Fruit fly (Drosophila melanogaster) whole organism, embryonic: Measurements from ENCODE around the gene CG15547.

ENCODE experiments used
- ATbp ChIP-seq: fragments of 200-800 bp; sonication (Bioruptor generic); optimal IDR thresholded peaks from 2 replicates; lab custom pipeline; 2017; ENCODE audit warnings: missing biosample characterization, mild to moderate bottlenecking, missing genetic modification characterization, missing genetic modification reagents
- Ada2b ChIP-seq: fragments of 200-800 bp; sonication (Bioruptor generic); IDR thresholded peaks from 2 replicates; pipeline ENCODE4 v1.3.6; 2022; ENCODE audit warnings: missing biosample characterization, missing genetic modification characterization
- Asciz ChIP-seq: fragments of 200-800 bp; sonication (Bioruptor generic); optimal IDR thresholded peaks from 2 replicates; lab custom pipeline; 2017; ENCODE audit warnings: missing biosample characterization, mild to moderate bottlenecking, missing genetic modification characterization, missing genetic modification reagents
- Atf3 ChIP-seq: fragments of 200-800 bp; sonication (Bioruptor generic); optimal IDR thresholded peaks from 3 replicates; lab custom pipeline; 2016; ENCODE audit warnings: missing biosample characterization, missing genetic modification characterization
- Atf6 ChIP-seq: fragments of 200-800 bp; sonication (Bioruptor generic); IDR thresholded peaks from 2 replicates; pipeline ENCODE4 v1.3.6; 2022; ENCODE audit warnings: missing biosample characterization, missing genetic modification characterization
- CG10565 ChIP-seq: fragments of 200-800 bp; sonication (Bioruptor generic); optimal IDR thresholded peaks from 3 replicates; lab custom pipeline; 2016; ENCODE audit warnings: missing biosample characterization, mild to moderate bottlenecking, missing genetic modification characterization
- CG11398 ChIP-seq: fragments of 200-800 bp; sonication (Bioruptor generic); optimal IDR thresholded peaks from 2 replicates; lab custom pipeline; 2016; ENCODE audit warnings: missing biosample characterization, missing genetic modification characterization
- CG11456 ChIP-seq: fragments of 200-800 bp; sonication (Bioruptor generic); IDR thresholded peaks from 3 replicates; pipeline ENCODE4 v1.3.6; 2022; ENCODE audit warnings: missing biosample characterization, missing genetic modification characterization
- CG12744 ChIP-seq: fragments of 200-800 bp; sonication (Bioruptor generic); optimal IDR thresholded peaks from 2 replicates; lab custom pipeline; 2016; ENCODE audit warnings: missing biosample characterization, missing genetic modification characterization
- CG12942 ChIP-seq: fragments of 200-800 bp; sonication (Bioruptor generic); optimal IDR thresholded peaks from 3 replicates; lab custom pipeline; 2016; ENCODE audit warnings: missing biosample characterization, missing genetic modification characterization
- CG13123 ChIP-seq: fragments of 200-800 bp; sonication (Bioruptor generic); optimal IDR thresholded peaks from 2 replicates; lab custom pipeline; 2016; ENCODE audit warnings: missing biosample characterization, missing genetic modification characterization
- CG14441 ChIP-seq: fragments of 200-800 bp; sonication (Bioruptor generic); IDR thresholded peaks from 2 replicates; pipeline ENCODE4 v1.3.6; 2022; ENCODE audit warnings: missing biosample characterization, missing genetic modification characterization
- CG16863 ChIP-seq: fragments of 200-800 bp; sonication (Bioruptor generic); optimal IDR thresholded peaks from 3 replicates; lab custom pipeline; 2016; ENCODE audit warnings: missing biosample characterization, missing genetic modification characterization
- CG18262 ChIP-seq: fragments of 200-800 bp; optimal IDR thresholded peaks from 3 replicates; lab custom pipeline; 2019; ENCODE audit warnings: missing biosample characterization, mild to moderate bottlenecking, missing genetic modification characterization, moderate library complexity
- CG18476 ChIP-seq: fragments of 200-800 bp; sonication (Bioruptor generic); optimal IDR thresholded peaks from 2 replicates; lab custom pipeline; 2016; ENCODE audit warnings: missing biosample characterization, mild to moderate bottlenecking, missing genetic modification characterization
- CG2875 ChIP-seq: fragments of 200-800 bp; sonication (Bioruptor generic); optimal IDR thresholded peaks from 2 replicates; lab custom pipeline; 2017; ENCODE audit warnings: missing biosample characterization, mild to moderate bottlenecking, missing genetic modification characterization, missing genetic modification reagents
- CG3065 ChIP-seq: fragments of 200-800 bp; sonication (Bioruptor generic); optimal IDR thresholded peaks from 2 replicates; lab custom pipeline; 2016; ENCODE audit warnings: missing biosample characterization, missing genetic modification characterization
- CG5180 ChIP-seq: fragments of 200-800 bp; sonication (Bioruptor generic); optimal IDR thresholded peaks from 3 replicates; lab custom pipeline; 2017; ENCODE audit warnings: missing biosample characterization, missing genetic modification characterization, mild to moderate bottlenecking, moderate library complexity, missing genetic modification reagents
- CG5245 ChIP-seq: fragments of 200-800 bp; sonication (Bioruptor generic); optimal IDR thresholded peaks from 3 replicates; lab custom pipeline; 2016; ENCODE audit warnings: missing biosample characterization, missing genetic modification characterization
- CG7556 ChIP-seq: fragments of 200-800 bp; sonication (Bioruptor generic); optimal IDR thresholded peaks from 2 replicates; lab custom pipeline; 2017; ENCODE audit warnings: missing biosample characterization, mild to moderate bottlenecking, missing genetic modification characterization
- CG8089 ChIP-seq: fragments of 200-800 bp; sonication (Bioruptor generic); optimal IDR thresholded peaks from 3 replicates; lab custom pipeline; 2016; ENCODE audit warnings: missing biosample characterization, missing genetic modification characterization
- CG9727 ChIP-seq: fragments of 200-800 bp; sonication (Bioruptor generic); optimal IDR thresholded peaks from 3 replicates; lab custom pipeline; 2017; ENCODE audit warnings: missing biosample characterization, mild to moderate bottlenecking, missing genetic modification characterization
- CG9876 ChIP-seq: fragments of 200-800 bp; sonication (Bioruptor generic); optimal IDR thresholded peaks from 2 replicates; lab custom pipeline; 2016; ENCODE audit warnings: missing biosample characterization, missing genetic modification characterization
- CrebB ChIP-seq: fragments of 200-800 bp; sonication (Bioruptor generic); optimal IDR thresholded peaks from 3 replicates; lab custom pipeline; 2018; ENCODE audit warnings: missing biosample characterization, mild to moderate bottlenecking, missing genetic modification characterization
- Drgx ChIP-seq: fragments of 200-800 bp; sonication (Bioruptor generic); IDR thresholded peaks from 2 replicates; pipeline ENCODE4 v1.3.6; 2022; ENCODE audit warnings: missing biosample characterization, missing genetic modification characterization
- Hsf ChIP-seq: fragments of 200-800 bp; sonication (Bioruptor generic); optimal IDR thresholded peaks from 3 replicates; lab custom pipeline; 2016; ENCODE audit warnings: missing biosample characterization, missing genetic modification characterization
- NK7.1 ChIP-seq: fragments of 200-800 bp; sonication (Bioruptor generic); optimal IDR thresholded peaks from 3 replicates; lab custom pipeline; 2016; ENCODE audit warnings: missing biosample characterization, missing genetic modification characterization
- Pdp1 ChIP-seq, 2 experiments: fragments of 200-800 bp; sonication (Bioruptor generic); optimal IDR thresholded peaks; 3 replicates each; lab custom pipeline; 2016; ENCODE audit warnings: missing biosample characterization in 2 of 2, missing genetic modification characterization in 2 of 2, mild to moderate bottlenecking in 1 of 2, moderate library complexity in 1 of 2
- Six4 ChIP-seq: fragments of 200-800 bp; sonication (Bioruptor generic); optimal IDR thresholded peaks from 2 replicates; lab custom pipeline; 2016; ENCODE audit warnings: missing biosample characterization, missing genetic modification characterization
- TFAM ChIP-seq: fragments of 200-800 bp; sonication (Bioruptor generic); optimal IDR thresholded peaks from 2 replicates; lab custom pipeline; 2017; ENCODE audit warnings: missing biosample characterization, missing genetic modification characterization, inconsistent platforms
- amos ChIP-seq: fragments of 200-800 bp; sonication (Bioruptor generic); IDR thresholded peaks from 2 replicates; pipeline ENCODE4 v1.3.6; 2022; ENCODE audit warnings: missing biosample characterization, missing genetic modification characterization; ENCODE audit not compliant: partially characterized antibody
- ap ChIP-seq: fragments of 200-800 bp; sonication (Bioruptor generic); IDR thresholded peaks from 2 replicates; pipeline ENCODE4 v1.3.6; 2022; ENCODE audit warnings: missing biosample characterization, missing genetic modification characterization
- ase ChIP-seq: fragments of 200-800 bp; sonication (Bioruptor generic); IDR thresholded peaks from 3 replicates; pipeline ENCODE4 v1.3.6; 2022; ENCODE audit warnings: missing biosample characterization, missing genetic modification characterization
- ash1 ChIP-seq: fragments of 200-800 bp; sonication (Bioruptor generic); optimal IDR thresholded peaks from 2 replicates; lab custom pipeline; 2018; ENCODE audit warnings: missing biosample characterization, mild to moderate bottlenecking, missing genetic modification characterization
- ci ChIP-seq: fragments of 200-800 bp; sonication (Bioruptor generic); IDR thresholded peaks from 3 replicates; pipeline ENCODE4 v1.3.6; 2022; ENCODE audit warnings: missing biosample characterization, missing genetic modification characterization
- disco-r ChIP-seq: fragments of 200-800 bp; sonication (Bioruptor generic); optimal IDR thresholded peaks from 2 replicates; lab custom pipeline; 2016; ENCODE audit warnings: missing biosample characterization, missing genetic modification characterization
- dmrt11E ChIP-seq: fragments of 200-800 bp; sonication (Bioruptor generic); optimal IDR thresholded peaks from 3 replicates; lab custom pipeline; 2018; ENCODE audit warnings: missing biosample characterization, mild to moderate bottlenecking, missing genetic modification characterization, moderate library complexity
- dpn ChIP-seq, 2 experiments: fragments of 200-800 bp; sonication (Bioruptor generic); optimal IDR thresholded peaks; 3 replicates each; lab custom pipeline; 2016; ENCODE audit warnings: missing biosample characterization in 2 of 2, missing genetic modification characterization in 2 of 2
- fd96Cb ChIP-seq: fragments of 200-800 bp; sonication (Bioruptor generic); optimal IDR thresholded peaks from 2 replicates; lab custom pipeline; 2018; ENCODE audit warnings: missing biosample characterization, mild to moderate bottlenecking, missing genetic modification characterization, moderate library complexity
- ftz-f1 ChIP-seq: fragments of 200-800 bp; sonication (Bioruptor generic); optimal IDR thresholded peaks from 2 replicates; lab custom pipeline; 2016; ENCODE audit warnings: missing biosample characterization, missing genetic modification characterization
- hkb ChIP-seq, 2 experiments: fragments of 200-800 bp in 1 of 2; fragments of >200 bp in 1 of 2; sonication (Bioruptor generic) in 1 of 2; IDR thresholded peaks in 1 of 2; optimal IDR thresholded peaks in 1 of 2; 2 replicates each; pipeline versions ENCODE4 v1.3.6 to Lab custom; 2017 to 2022; ENCODE audit warnings: missing biosample characterization in 1 of 2, missing genetic modification characterization in 1 of 2
- insv ChIP-seq, 2 experiments: fragments of 200-800 bp; sonication (Bioruptor generic); optimal IDR thresholded peaks; 3 replicates each; lab custom pipeline; 2016 to 2018; ENCODE audit warnings: missing biosample characterization in 2 of 2, missing genetic modification characterization in 2 of 2
- ken ChIP-seq: fragments of 200-800 bp; sonication (Bioruptor generic); IDR thresholded peaks from 3 replicates; pipeline ENCODE4 v1.3.6; 2022; ENCODE audit warnings: missing biosample characterization, missing genetic modification characterization
- mam ChIP-seq: fragments of 200-800 bp; sonication (Bioruptor generic); optimal IDR thresholded peaks from 3 replicates; lab custom pipeline; 2016; ENCODE audit warnings: missing biosample characterization, missing genetic modification characterization
- pho ChIP-seq: fragments of 200-800 bp; sonication (Bioruptor generic); optimal IDR thresholded peaks from 2 replicates; lab custom pipeline; 2016; ENCODE audit warnings: missing biosample characterization, missing genetic modification characterization
- psq ChIP-seq: fragments of 200-800 bp; sonication (Bioruptor generic); optimal IDR thresholded peaks from 2 replicates; lab custom pipeline; 2017; ENCODE audit warnings: missing biosample characterization, missing genetic modification characterization
- sim ChIP-seq: fragments of 200-800 bp; sonication (Bioruptor generic); IDR thresholded peaks from 2 replicates; pipeline ENCODE4 v1.3.6; 2022; ENCODE audit warnings: missing biosample characterization, missing genetic modification characterization
- so ChIP-seq: fragments of 200-800 bp; sonication (Bioruptor generic); IDR thresholded peaks from 3 replicates; pipeline ENCODE4 v1.3.6; 2022; ENCODE audit warnings: missing biosample characterization, missing genetic modification characterization
- twi ChIP-seq: fragments of 200-800 bp; optimal IDR thresholded peaks from 2 replicates; lab custom pipeline; 2019; ENCODE audit warnings: missing biosample characterization, mild to moderate bottlenecking, missing genetic modification characterization, moderate library complexity

CG15547 gene

DNA sequence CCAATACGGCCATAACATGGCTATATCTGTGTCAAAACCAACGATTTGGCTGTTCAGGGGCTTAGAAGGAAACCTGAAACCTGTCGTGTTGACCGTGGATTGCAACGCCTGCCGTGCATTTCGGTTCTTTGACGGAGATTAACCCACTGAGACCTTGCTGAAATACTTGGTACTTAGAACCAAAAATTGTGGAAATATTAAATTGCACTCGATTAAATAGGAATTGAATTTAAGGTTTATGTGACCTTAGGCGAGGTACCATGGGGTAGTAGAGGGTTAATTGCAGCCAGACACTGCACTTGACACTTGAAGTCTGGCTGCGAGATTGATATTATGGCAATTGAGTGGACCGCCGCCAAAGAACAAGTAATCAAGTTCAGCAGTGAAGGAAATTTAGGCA is 6.7 kb upstream of the CG15547 start:
- 0 out of 3 replicates have a peak, but pooled peaks have one; percentile 32 for TF ChIP-seq CG11456 (GFP tag; lab: Robert Waterston, UW)
- no peak for TF ChIP-seq ash1 (GFP tag; lab: Kevin White, UChicago)
- 0 out of 3 replicates have a peak, but pooled peaks have one; percentile 12 for TF ChIP-seq ci (GFP tag; lab: Robert Waterston, UW)
- peak; percentile 67 for TF ChIP-seq Drgx (GFP tag; lab: Robert Waterston, UW)
- TF ChIP-seq Asciz (GFP tag; lab: Kevin White, UChicago): no peak
- TF ChIP-seq Pdp1 (GFP tag; optimal IDR thresholded peaks at IDR 0.05; lab: Kevin White, UChicago): no peak
- TF ChIP-seq CG9876: no peak
- TF ChIP-seq ap (GFP tag; lab: Robert Waterston, UW): no peak

- TF ChIP-seq Atf3: no peak
- TF ChIP-seq ATbp (GFP tag; lab: Kevin White, UChicago): no peak
- no peak for TF ChIP-seq CG8089 (GFP tag; lab: Kevin White, UChicago)
- no peak for TF ChIP-seq CG13123 (GFP tag; lab: Kevin White, UChicago)
- no peak for TF ChIP-seq twi (tag; lab: Kevin White, UChicago)
- no peak for TF ChIP-seq ken (GFP tag; lab: Robert Waterston, UW)
- TF ChIP-seq sim: no peak
- TF ChIP-seq psq (GFP tag; lab: Kevin White, UChicago): peak; percentile 69
- TF ChIP-seq CrebB (tag; lab: Kevin White, UChicago): peak; percentile 41
- no peak for TF ChIP-seq so (GFP tag; lab: Robert Waterston, UW)
- TF ChIP-seq CG11398: no peak
- TF ChIP-seq CG10565 (GFP tag; lab: Kevin White, UChicago): no peak
- TF ChIP-seq CG7556 (GFP tag; lab: Kevin White, UChicago): no peak
- TF ChIP-seq Six4 (GFP tag; lab: Kevin White, UChicago): no peak
- TF ChIP-seq Ada2b (GFP tag; lab: Robert Waterston, UW): no peak
- TF ChIP-seq CG5180 (GFP tag; lab: Kevin White, UChicago): no peak
- no peak for TF ChIP-seq ftz-f1 (GFP tag; lab: Kevin White, UChicago)
- TF ChIP-seq pho (GFP tag; lab: Kevin White, UChicago): peak; percentile 24
- TF ChIP-seq CG5245: no peak
- TF ChIP-seq insv (GFP tag; optimal IDR thresholded peaks at IDR 0.05; lab: Kevin White, UChicago): peak in 1 of 2 experiments; percentile 46
- no peak for TF ChIP-seq disco-r (GFP tag; lab: Kevin White, UChicago)
- no peak for TF ChIP-seq hkb (optimal IDR thresholded peaks at IDR 0.05; lab: Kevin White, UChicago)
- 0 out of 2 replicates have a peak, but pooled peaks have one; percentile 22 for TF ChIP-seq hkb (GFP tag; IDR thresholded peaks at IDR 0.05; lab: Robert Waterston, UW)
- TF ChIP-seq CG18476 (GFP tag; lab: Kevin White, UChicago): no peak
- TF ChIP-seq fd96Cb: no peak
- TF ChIP-seq CG16863 (GFP tag; lab: Kevin White, UChicago): no peak
- peak; percentile 15 for TF ChIP-seq CG3065 (GFP tag; lab: Kevin White, UChicago)
- TF ChIP-seq Hsf: peak; percentile 7
- TF ChIP-seq NK7.1 (GFP tag; lab: Kevin White, UChicago): no peak
- TF ChIP-seq CG2875: no peak
- TF ChIP-seq dpn (GFP tag; optimal IDR thresholded peaks at IDR 0.05; lab: Kevin White, UChicago): no peak
- TF ChIP-seq CG18262 (tag; lab: Kevin White, UChicago): no peak
- 0 out of 2 replicates have a peak, but pooled peaks have one; percentile 21 for TF ChIP-seq Atf6 (GFP tag; lab: Robert Waterston, UW)
- TF ChIP-seq ase (GFP tag; lab: Robert Waterston, UW): no peak
- TF ChIP-seq CG9727 (GFP tag; lab: Kevin White, UChicago): no peak
- no peak for TF ChIP-seq TFAM
- no peak for TF ChIP-seq CG12942 (GFP tag; lab: Kevin White, UChicago)
- no peak for TF ChIP-seq CG12744
- TF ChIP-seq mam (GFP tag; lab: Kevin White, UChicago): peak; percentile 5
- no peak for TF ChIP-seq CG14441
- no peak for TF ChIP-seq dmrt11E (tag; lab: Kevin White, UChicago)
- TF ChIP-seq amos (GFP tag; lab: Robert Waterston, UW): peak; percentile 90
Measured at dm6 chr3R:30888550-30889259, 5.4 kb upstream of the CG15547 start, which contains the start of gene Sap-r. Gene Sap-r (minus strand): TSS chr3R:30889062.
